Worm (Caenorhabditis elegans) whole organism, L2 larva: Measurements from ENCODE around the gene svh-11.
A peak's percentile ranks its signal among the peaks of the same experiment; 100 is the strongest.

Source experiments
- C34F6.9 ChIP-seq: fragments of 150-350 bp; optimal IDR thresholded peaks from 2 replicates; lab custom pipeline; 2014; ENCODE audit warnings: missing biosample characterization, missing genetic modification characterization
- F13H6.1 ChIP-seq: sonication (generic microtip); optimal IDR thresholded peaks from 2 replicates; lab custom pipeline; 2016; ENCODE audit warnings: missing genetic modification characterization, missing compliant biosample characterization
- R02D3.7 ChIP-seq: fragments of 150-350 bp; optimal IDR thresholded peaks from 2 replicates; lab custom pipeline; 2014; ENCODE audit warnings: missing biosample characterization, missing genetic modification characterization
- aly-2 ChIP-seq: fragments of 150-350 bp; optimal IDR thresholded peaks from 2 replicates; lab custom pipeline; 2014; ENCODE audit warnings: missing biosample characterization, missing genetic modification characterization
- ama-1 ChIP-seq: fragments of 150-350 bp; optimal IDR thresholded peaks from 2 replicates; lab custom pipeline; 2018; ENCODE audit warnings: inconsistent platforms
- blmp-1 ChIP-seq: sonication (generic microtip); optimal IDR thresholded peaks from 2 replicates; lab custom pipeline; 2017; ENCODE audit warnings: missing genetic modification characterization, mild to moderate bottlenecking, missing compliant biosample characterization, antibody characterized with exemption, moderate library complexity; ENCODE audit not compliant: insufficient read depth
- ceh-82 ChIP-seq: fragments of 150-350 bp; optimal IDR thresholded peaks from 2 replicates; lab custom pipeline; 2014; ENCODE audit warnings: missing biosample characterization, missing genetic modification characterization
- crh-2 ChIP-seq: sonication (generic microtip); optimal IDR thresholded peaks from 2 replicates; lab custom pipeline; 2017; ENCODE audit warnings: missing biosample characterization, missing genetic modification characterization
- egl-27 ChIP-seq: sonication (generic microtip); optimal IDR thresholded peaks from 3 replicates; lab custom pipeline; 2017; ENCODE audit warnings: missing biosample characterization, missing genetic modification reagents, missing genetic modification characterization
- elt-3 ChIP-seq: sonication (generic microtip); optimal IDR thresholded peaks from 2 replicates; lab custom pipeline; 2017; ENCODE audit warnings: missing biosample characterization, missing genetic modification characterization
- fos-1 ChIP-seq: fragments of 150-350 bp; optimal IDR thresholded peaks from 2 replicates; lab custom pipeline; 2014; ENCODE audit warnings: missing biosample characterization, missing genetic modification characterization
- gmeb-1 ChIP-seq: fragments of 150-350 bp; optimal IDR thresholded peaks from 2 replicates; lab custom pipeline; 2014; ENCODE audit warnings: missing biosample characterization, missing genetic modification characterization
- lin-11 ChIP-seq: fragments of 150-350 bp; sonication (generic microtip); optimal IDR thresholded peaks from 2 replicates; lab custom pipeline; 2014; ENCODE audit warnings: missing biosample characterization, missing genetic modification characterization, inconsistent platforms, mixed read lengths
- lsy-2 ChIP-seq, 2 experiments: fragments of 150-350 bp in 1 of 2; sonication (generic microtip) in 1 of 2; optimal IDR thresholded peaks; 2 replicates each; lab custom pipeline; 2014 to 2017; ENCODE audit warnings: missing biosample characterization in 2 of 2, missing genetic modification characterization in 2 of 2
- mab-5 ChIP-seq: fragments of 150-350 bp; optimal IDR thresholded peaks from 2 replicates; lab custom pipeline; 2014; ENCODE audit warnings: missing biosample characterization, missing genetic modification characterization
- mdl-1 ChIP-seq, 2 experiments: fragments of 150-350 bp in 1 of 2; sonication (generic microtip) in 1 of 2; optimal IDR thresholded peaks; 2 replicates each; lab custom pipeline; 2017; ENCODE audit warnings: missing biosample characterization in 2 of 2, missing genetic modification characterization in 2 of 2
- nhr-10 ChIP-seq: sonication (generic microtip); optimal IDR thresholded peaks from 2 replicates; lab custom pipeline; 2017; ENCODE audit warnings: missing biosample characterization, missing genetic modification characterization
- nhr-11 ChIP-seq: fragments of 150-350 bp; optimal IDR thresholded peaks from 2 replicates; lab custom pipeline; 2014; ENCODE audit warnings: missing biosample characterization, missing genetic modification characterization
- nhr-129 ChIP-seq: fragments of 150-350 bp; optimal IDR thresholded peaks from 2 replicates; lab custom pipeline; 2014; ENCODE audit warnings: missing biosample characterization, missing genetic modification characterization
- nhr-23 ChIP-seq: fragments of 150-350 bp; optimal IDR thresholded peaks from 2 replicates; lab custom pipeline; 2014; ENCODE audit warnings: missing biosample characterization, missing genetic modification reagents, missing genetic modification characterization
- nhr-6 ChIP-seq: fragments of 150-350 bp; optimal IDR thresholded peaks from 2 replicates; lab custom pipeline; 2014; ENCODE audit warnings: missing biosample characterization, missing genetic modification characterization
- peb-1 ChIP-seq: fragments of 150-350 bp; optimal IDR thresholded peaks from 2 replicates; lab custom pipeline; 2014; ENCODE audit warnings: missing biosample characterization, missing genetic modification characterization
- sem-4 ChIP-seq: fragments of 150-350 bp; optimal IDR thresholded peaks from 2 replicates; lab custom pipeline; 2014; ENCODE audit warnings: missing biosample characterization, missing genetic modification reagents, missing genetic modification characterization
- skn-1 ChIP-seq: sonication (generic microtip); optimal IDR thresholded peaks from 2 replicates; lab custom pipeline; 2017; ENCODE audit warnings: missing biosample characterization, missing genetic modification characterization
- sma-3 ChIP-seq: sonication (generic microtip); optimal IDR thresholded peaks from 2 replicates; lab custom pipeline; 2016; ENCODE audit warnings: missing genetic modification reagents, missing genetic modification characterization, missing compliant biosample characterization
- sma-9 ChIP-seq, 2 experiments: fragments of 150-350 bp in 1 of 2; sonication (generic microtip) in 1 of 2; optimal IDR thresholded peaks; 2 replicates each; lab custom pipeline; 2014 to 2016; ENCODE audit warnings: missing genetic modification characterization in 2 of 2, mild to moderate bottlenecking in 1 of 2, missing biosample characterization in 1 of 2, missing compliant biosample characterization in 1 of 2, missing genetic modification reagents in 1 of 2, moderate library complexity in 1 of 2
- snpc-4 ChIP-seq: fragments of 150-350 bp; optimal IDR thresholded peaks from 2 replicates; lab custom pipeline; 2014; ENCODE audit warnings: missing biosample characterization, missing genetic modification characterization
- unc-55 ChIP-seq: fragments of 150-350 bp; sonication (generic microtip); optimal IDR thresholded peaks from 3 replicates; lab custom pipeline; 2014; ENCODE audit warnings: missing biosample characterization, missing genetic modification reagents, missing genetic modification characterization
- unc-62 ChIP-seq: fragments of 150-350 bp; optimal IDR thresholded peaks from 2 replicates; lab custom pipeline; 2014; ENCODE audit warnings: missing biosample characterization, missing genetic modification reagents, missing genetic modification characterization
- zag-1 ChIP-seq: fragments of 150-350 bp; optimal IDR thresholded peaks from 2 replicates; lab custom pipeline; 2014; ENCODE audit warnings: missing biosample characterization, missing genetic modification characterization
- ztf-1 ChIP-seq: fragments of 200-800 bp; sonication (Bioruptor generic); conservative IDR thresholded peaks from 2 replicates; pipeline ENCODE4 v1.3.6; 2022; ENCODE audit warnings: missing genetic modification characterization, missing compliant biosample characterization
- ztf-11 ChIP-seq: sonication (generic microtip); optimal IDR thresholded peaks from 2 replicates; lab custom pipeline; 2017; ENCODE audit warnings: missing biosample characterization, missing genetic modification characterization
- ztf-4 ChIP-seq: fragments of 150-350 bp; optimal IDR thresholded peaks from 2 replicates; lab custom pipeline; 2014; ENCODE audit warnings: missing biosample characterization, missing genetic modification characterization

The svh-11 gene

ce11 chrV:2187864-2188345 is 19.0 kb upstream of the svh-11 start, which contains the start of gene Y5H2B.3:
TSS of gene Y5H2B.3 (plus strand) at chrV:2188295.
- TF ChIP-seq sma-3 (GFP tag; lab: Kevin White, UChicago) (no peak), zag-1 (tag; lab: Kevin White, UChicago) (no peak), nhr-6 (no peak), unc-55 (GFP tag; lab: Kevin White, UChicago) (no peak), ztf-4 (tag; lab: Kevin White, UChicago) (no peak), unc-62 (GFP tag; lab: Kevin White, UChicago) (no peak), lsy-2 (tag; optimal IDR thresholded peaks at IDR 0.05; lab: Kevin White, UChicago) (no peak), egl-27 (no peak), sem-4 (no peak), R02D3.7 (tag; lab: Kevin White, UChicago) (no peak)

ce11 chrV:2190383-2190782 is 16.5 kb upstream of the svh-11 start:
- no peak for TF ChIP-seq fos-1 (tag; lab: Kevin White, UChicago)
- no peak for TF ChIP-seq peb-1 (tag; lab: Kevin White, UChicago)
- TF ChIP-seq nhr-23, result no peak
- no peak for TF ChIP-seq C34F6.9 (tag; lab: Kevin White, UChicago)
- TF ChIP-seq nhr-10 (tag; lab: Kevin White, UChicago), result no peak
- no peak for TF ChIP-seq crh-2 (tag; lab: Kevin White, UChicago)
- TF ChIP-seq ztf-4 (tag; lab: Kevin White, UChicago), result no peak
- TF ChIP-seq zag-1 (tag; lab: Kevin White, UChicago), result no peak
- TF ChIP-seq ama-1 (lab: Kevin White, UChicago), result no peak
- no peak for TF ChIP-seq lsy-2 (tag; optimal IDR thresholded peaks at IDR 0.05; lab: Kevin White, UChicago)
- no peak for TF ChIP-seq ceh-82 (tag; lab: Kevin White, UChicago)
- no peak for TF ChIP-seq blmp-1
- TF ChIP-seq lin-11 (tag; lab: Kevin White, UChicago), result no peak
- no peak for TF ChIP-seq F13H6.1
- TF ChIP-seq nhr-11 (tag; lab: Kevin White, UChicago), result no peak
- no peak for TF ChIP-seq unc-55 (GFP tag; lab: Kevin White, UChicago)
- TF ChIP-seq sma-3 (GFP tag; lab: Kevin White, UChicago), result no peak

ce11 chrV:2191122-2191521 is 15.8 kb upstream of the svh-11 start, which contains the start of gene srbc-42:
TSS of gene srbc-42 (minus strand) at chrV:2191222.
- TF ChIP-seq unc-62 (GFP tag; lab: Kevin White, UChicago) (no peak), peb-1 (tag; lab: Kevin White, UChicago) (no peak), R02D3.7 (tag; lab: Kevin White, UChicago) (no peak), skn-1 (tag; lab: Kevin White, UChicago) (no peak), mab-5 (tag; lab: Kevin White, UChicago) (no peak), ceh-82 (tag; lab: Kevin White, UChicago) (no peak), lin-11 (tag; lab: Kevin White, UChicago) (no peak), nhr-129 (tag; lab: Kevin White, UChicago) (no peak), nhr-6 (no peak), egl-27 (no peak), aly-2 (tag; lab: Kevin White, UChicago) (no peak), sem-4 (no peak), sma-9 (GFP tag; optimal IDR thresholded peaks at IDR 0.05; lab: Kevin White, UChicago) (no peak), sma-9 (tag; optimal IDR thresholded peaks at IDR 0.05; lab: Kevin White, UChicago) (no peak), ama-1 (lab: Kevin White, UChicago) (no peak), snpc-4 (tag; lab: Kevin White, UChicago) (no peak), elt-3 (no peak)

ce11 chrV:2192117-2192516 is 14.8 kb upstream of the svh-11 start, which contains the start of gene nhr-13:
TSS of gene nhr-13 (plus strand) at chrV:2192485.
- TF ChIP-seq nhr-129 (tag; lab: Kevin White, UChicago) (no peak), gmeb-1 (tag; lab: Kevin White, UChicago) (peak; percentile 43), fos-1 (tag; lab: Kevin White, UChicago) (peak; percentile 15), crh-2 (tag; lab: Kevin White, UChicago) (peak; percentile 13), ztf-1 (GFP tag; lab: Robert Waterston, UW) (no peak), sma-9 (GFP tag; optimal IDR thresholded peaks at IDR 0.05; lab: Kevin White, UChicago) (peak; percentile 32), sma-9 (tag; optimal IDR thresholded peaks at IDR 0.05; lab: Kevin White, UChicago) (no peak), ceh-82 (tag; lab: Kevin White, UChicago) (no peak)

ce11 chrV:2199594-2199993 is 7.3 kb upstream of the svh-11 start:
- TF ChIP-seq sma-3 (GFP tag; lab: Kevin White, UChicago) (no peak), ztf-11 (tag; lab: Kevin White, UChicago) (no peak), mdl-1 (tag; optimal IDR thresholded peaks at IDR 0.05; lab: Kevin White, UChicago) (no peak)
